Fruit fly (Drosophila melanogaster): ENCODE results near the gene Lar.
A peak's percentile ranks its signal among the peaks of the same experiment; 100 is the strongest.

Gene Lar

DNA sequence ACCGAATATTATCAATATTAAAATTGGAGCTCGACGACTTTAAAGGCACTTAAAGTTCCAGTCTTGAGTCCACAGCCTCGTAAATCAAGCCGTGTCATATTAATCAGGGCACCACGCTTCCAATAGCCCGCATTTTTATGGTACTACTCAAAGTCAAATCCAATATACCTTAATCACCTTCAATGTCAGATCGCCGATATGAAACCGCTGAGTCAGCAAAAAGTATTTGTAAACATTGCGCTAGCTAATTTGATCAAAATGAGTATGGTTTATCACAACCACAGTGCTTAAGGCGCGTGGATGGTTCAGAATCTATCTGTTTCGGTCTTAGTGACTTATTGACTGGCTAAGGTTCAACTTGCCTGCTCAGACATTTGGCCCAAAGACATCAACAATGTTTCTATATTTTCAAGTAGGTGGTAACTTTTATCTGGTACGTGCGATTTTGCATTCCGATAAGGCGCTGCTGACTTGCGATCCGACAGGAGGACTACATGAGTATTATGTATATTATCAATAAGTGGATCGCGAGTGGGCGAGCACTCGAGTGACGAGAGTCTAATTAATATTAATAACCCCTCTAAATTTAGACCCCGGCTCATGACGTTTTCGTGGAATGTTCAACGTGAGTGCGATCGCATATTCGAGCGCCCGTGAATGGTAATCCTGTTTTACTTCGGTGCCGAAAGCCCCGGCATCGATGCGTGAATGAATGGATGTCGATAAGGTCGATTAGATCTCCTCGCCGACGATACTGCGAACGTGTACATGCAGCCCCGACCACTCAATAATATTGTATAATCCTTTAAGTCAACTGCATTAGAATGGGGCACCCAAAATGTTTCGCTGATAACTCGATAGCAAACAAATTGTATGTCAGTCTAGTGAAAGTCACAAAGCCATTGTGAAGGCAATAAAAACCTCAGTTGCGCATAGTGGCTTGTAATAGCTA is 23.1 kb upstream of the Lar start, which contains the start of gene CG13078:
Gene CG13078, plus strand, starts transcription at position 902 of the 952 bp plus-strand sequence.
- TF ChIP-seq tj (GFP tag; optimal IDR thresholded peaks at IDR 0.05) (peak; percentile 35), CG11617 (GFP tag; optimal IDR thresholded peaks at IDR 0.05) (no peak), bab1 (GFP tag; optimal IDR thresholded peaks at IDR 0.05) (no peak), CG7101 (tag; optimal IDR thresholded peaks at IDR 0.05) (no peak), cic (GFP tag; optimal IDR thresholded peaks at IDR 0.05) (no peak)

DNA sequence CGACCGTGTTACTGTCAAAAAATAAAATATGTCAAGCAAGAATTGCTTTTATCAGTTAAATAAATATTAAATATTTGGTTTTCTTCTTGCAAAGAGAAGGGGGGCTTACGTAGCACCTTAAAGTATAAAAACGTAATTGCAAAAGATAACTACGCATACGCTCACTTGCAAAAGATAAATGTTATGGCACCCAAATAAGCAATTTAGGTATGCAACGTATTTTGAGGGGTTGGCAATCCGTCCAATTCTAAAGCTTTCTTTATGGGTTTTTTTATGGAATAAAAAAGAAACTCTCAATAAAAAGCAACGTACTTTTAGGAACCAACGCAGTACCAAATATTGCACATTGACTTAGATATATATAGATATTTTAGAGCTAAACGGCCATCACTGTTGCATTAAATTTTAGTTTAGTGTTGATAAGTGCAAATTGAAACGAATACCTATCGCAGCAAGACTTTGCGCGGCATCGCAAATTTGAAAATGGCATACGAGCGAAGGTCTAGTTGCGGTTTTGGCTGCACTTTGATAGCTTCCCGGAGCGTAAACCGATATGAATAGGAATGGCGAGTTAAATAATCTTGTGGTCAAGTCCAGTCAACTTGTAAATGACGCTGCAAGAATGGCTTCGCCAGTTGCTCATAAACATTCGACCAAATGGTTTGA is 21.1 kb upstream of the Lar start, which contains the start of gene CG13077:
Gene CG13077, plus strand, starts transcription at position 631 of the 666 bp plus-strand sequence.
- TF ChIP-seq pad (GFP tag; optimal IDR thresholded peaks at IDR 0.05) (no peak), CG1620 (GFP tag; optimal IDR thresholded peaks at IDR 0.05) (no peak), bab1 (GFP tag; optimal IDR thresholded peaks at IDR 0.05) (peak; percentile 22)

DNA sequence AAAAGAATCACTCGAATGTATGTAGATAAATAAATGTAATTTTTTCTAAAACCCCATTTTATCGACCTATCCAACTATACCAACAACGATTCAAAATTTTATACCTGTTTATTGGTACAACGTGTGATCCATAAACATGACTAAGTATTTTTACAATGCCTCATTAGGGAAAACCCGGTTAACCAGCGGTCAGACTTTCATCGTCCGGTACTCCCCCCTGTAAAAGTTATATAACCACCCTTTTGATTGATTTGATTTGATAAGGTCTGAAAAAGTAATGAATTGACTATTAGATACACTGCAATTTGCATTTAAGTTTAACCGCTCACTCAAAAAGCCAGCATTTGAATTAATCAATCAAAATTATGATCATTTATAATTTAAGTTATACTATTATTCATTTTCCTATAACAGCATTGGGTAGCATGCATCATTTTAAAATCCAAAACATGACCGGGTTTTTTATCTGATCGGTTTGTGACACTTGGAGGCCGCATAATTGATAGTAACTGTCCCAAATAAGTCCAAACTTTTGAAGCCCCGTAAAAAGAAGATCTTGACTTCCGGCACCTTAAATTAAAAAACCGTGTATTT is 19.0 kb upstream of the Lar start:
- peak; percentile 45 for TF ChIP-seq kay (GFP tag; ENCODE audit: borderline replicate concordance)
- TF ChIP-seq Hr96 (GFP tag; optimal IDR thresholded peaks at IDR 0.05) = no peak
- no peak for TF ChIP-seq ovo (GFP tag; optimal IDR thresholded peaks at IDR 0.05)

DNA sequence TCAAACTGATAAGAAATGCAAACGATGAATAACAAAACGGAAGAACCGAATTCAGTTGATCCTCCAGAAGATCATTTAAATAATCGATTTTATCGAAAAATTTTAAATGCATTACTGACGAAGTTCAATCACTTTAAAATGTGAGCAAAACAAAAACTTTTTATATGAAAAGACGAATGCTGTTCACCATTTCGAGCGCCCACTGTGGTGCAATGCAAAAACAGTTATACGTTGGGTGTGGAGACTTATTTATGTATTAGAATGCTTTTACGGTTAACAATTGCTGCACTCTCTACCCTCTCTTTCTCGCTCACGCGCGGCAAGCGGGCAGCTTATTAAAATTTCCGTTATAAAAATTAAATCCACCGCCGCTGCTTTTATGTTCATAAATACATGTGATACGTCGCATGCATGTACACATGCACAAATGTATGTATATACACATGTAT is 15.6 kb upstream of the Lar start:
- TF ChIP-seq CG7045 (GFP tag; optimal IDR thresholded peaks at IDR 0.05) (peak; percentile 31), Hr96 (GFP tag; optimal IDR thresholded peaks at IDR 0.05) (no peak), cnc (optimal IDR thresholded peaks at IDR 0.05) (no peak), Clk (GFP tag; optimal IDR thresholded peaks at IDR 0.05) (no peak), CG7101 (tag; optimal IDR thresholded peaks at IDR 0.05) (peak; percentile 24), CG5204 (GFP tag; optimal IDR thresholded peaks at IDR 0.05) (no peak), CG33017 (tag; optimal IDR thresholded peaks at IDR 0.05) (no peak), Crg-1 (GFP tag; optimal IDR thresholded peaks at IDR 0.05) (no peak), toe (GFP tag; optimal IDR thresholded peaks at IDR 0.05) (no peak), CG11617 (GFP tag; optimal IDR thresholded peaks at IDR 0.05) (no peak), bab1 (GFP tag; optimal IDR thresholded peaks at IDR 0.05) (peak; percentile 10), CG1620 (GFP tag; optimal IDR thresholded peaks at IDR 0.05) (no peak), pad (GFP tag; optimal IDR thresholded peaks at IDR 0.05) (peak; percentile 81), CG14711 (tag; optimal IDR thresholded peaks at IDR 0.05) (peak; percentile 24), CG12768 (GFP tag; optimal IDR thresholded peaks at IDR 0.05) (no peak), ovo (GFP tag; optimal IDR thresholded peaks at IDR 0.05) (peak; percentile 96), kay (GFP tag; ENCODE audit: borderline replicate concordance) (no peak), Mnt (GFP tag; optimal IDR thresholded peaks at IDR 0.05) (peak; percentile 2), cic (GFP tag; optimal IDR thresholded peaks at IDR 0.05) (no peak), tj (GFP tag; optimal IDR thresholded peaks at IDR 0.05) (no peak)

DNA sequence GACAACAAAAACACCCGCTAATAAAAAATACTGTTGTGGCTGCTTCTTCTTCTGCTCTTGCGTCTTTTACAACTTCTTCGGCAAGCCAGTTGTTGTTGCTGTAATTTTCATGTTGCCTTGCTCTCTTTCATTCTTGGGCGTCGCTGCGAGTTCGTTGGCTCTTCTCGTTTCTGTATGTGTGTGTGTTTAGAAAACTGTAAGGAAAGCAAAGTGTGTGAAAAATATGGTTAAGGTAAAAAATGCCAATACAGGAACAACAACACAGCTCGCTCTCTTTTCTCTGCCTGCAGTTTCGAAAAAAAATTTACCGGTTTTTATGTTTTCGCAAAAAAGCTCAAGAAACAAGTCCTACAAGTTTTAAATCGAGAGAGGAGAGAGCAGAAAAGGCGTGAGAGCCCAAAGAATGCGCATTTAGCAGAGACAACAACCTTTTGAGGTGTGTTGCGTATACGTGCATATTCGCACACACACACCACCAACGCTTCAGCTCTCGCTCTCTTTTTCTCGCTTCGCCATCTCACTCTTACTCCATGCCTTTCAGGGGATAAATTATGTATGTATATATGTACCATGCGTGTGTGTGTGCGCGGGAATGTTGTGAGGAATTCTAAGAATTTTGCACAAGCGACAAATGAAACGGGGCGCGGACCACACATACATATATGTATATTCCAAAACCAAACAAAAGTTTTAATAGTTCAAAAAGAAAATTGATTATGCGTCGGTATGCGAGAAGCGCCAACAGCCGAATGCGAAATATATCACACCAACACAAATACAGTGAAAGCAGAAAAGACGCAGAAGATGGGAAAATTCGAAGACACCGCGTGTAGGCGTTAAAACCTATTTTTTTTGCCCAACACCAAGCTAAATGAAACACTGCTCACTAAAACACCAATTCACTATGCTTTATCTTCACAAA is 14.6 kb upstream of the Lar start:
- TF ChIP-seq bab1 (GFP tag; optimal IDR thresholded peaks at IDR 0.05) = no peak
- peak; percentile 18 for TF ChIP-seq ovo (GFP tag; optimal IDR thresholded peaks at IDR 0.05)
- TF ChIP-seq cic (GFP tag; optimal IDR thresholded peaks at IDR 0.05) = peak; percentile 31
- TF ChIP-seq pad (GFP tag; optimal IDR thresholded peaks at IDR 0.05) = peak; percentile 85
- no peak for TF ChIP-seq Mnt (GFP tag; optimal IDR thresholded peaks at IDR 0.05)
- TF ChIP-seq tj (GFP tag; optimal IDR thresholded peaks at IDR 0.05) = peak; percentile 5

All from whole organism, adult.